Worm (Caenorhabditis elegans): ENCODE data around the gene srz-59.

ce11 chrIV:14103054-14103453 lies 28.8 kb upstream of the srz-59 start, which contains the start of gene F52B11.5:
- TF ChIP-seq nhr-10 (tag; optimal IDR thresholded peaks at IDR 0.05), result no peak
- no peak for TF ChIP-seq nhr-23 (tag; optimal IDR thresholded peaks at IDR 0.05)
- TF ChIP-seq elt-3 (tag; optimal IDR thresholded peaks at IDR 0.05), result no peak
- TF ChIP-seq lsy-2 (tag; optimal IDR thresholded peaks at IDR 0.05), result no peak
- no peak for TF ChIP-seq unc-39 (tag; optimal IDR thresholded peaks at IDR 0.05)
- no peak for TF ChIP-seq aly-2 (tag; optimal IDR thresholded peaks at IDR 0.05)
